Worm (Caenorhabditis elegans): Measurements from ENCODE around the gene rap-2.

The rap-2 gene

DNA sequence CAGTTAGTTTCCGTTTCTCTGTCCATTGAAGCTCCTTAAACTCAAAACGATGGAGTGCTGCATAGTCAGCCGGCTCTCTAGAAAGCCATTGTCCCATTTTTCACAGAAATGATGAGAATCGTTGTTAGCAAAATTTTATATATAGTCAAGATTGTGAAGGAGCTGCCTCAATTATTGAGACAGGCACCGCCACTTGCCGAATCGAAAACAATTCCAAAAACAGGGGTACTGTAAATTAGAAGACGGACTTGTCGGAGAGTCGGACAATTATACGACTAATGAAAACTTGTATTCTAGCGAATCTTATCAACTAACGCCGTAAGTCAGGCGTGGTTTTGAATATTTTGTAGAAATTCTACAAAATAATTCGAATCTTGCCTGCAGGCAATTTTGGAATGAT lies 43.7 kb downstream of the rap-2 start, which contains the start of gene F14H8.2:
Gene F14H8.2, minus strand, starts transcription at position 101 of the 400 bp plus-strand sequence.
- TF ChIP-seq T23F11.4 (GFP tag; optimal IDR thresholded peaks at IDR 0.05) (no peak), hlh-15 (tag; optimal IDR thresholded peaks at IDR 0.05) (no peak), nfya-1 (tag; optimal IDR thresholded peaks at IDR 0.05) (no peak), ceh-22 (tag; optimal IDR thresholded peaks at IDR 0.05) (no peak), pha-4 (tag; optimal IDR thresholded peaks at IDR 0.05) (no peak), eyg-1 (tag; optimal IDR thresholded peaks at IDR 0.05) (no peak), ama-1 (optimal IDR thresholded peaks at IDR 0.05) (no peak), ceh-30 (tag; optimal IDR thresholded peaks at IDR 0.05) (no peak), hlh-13 (GFP tag; optimal IDR thresholded peaks at IDR 0.05) (no peak), sdc-2 (tag; optimal IDR thresholded peaks at IDR 0.05) (no peak), K09A11.1 (tag; optimal IDR thresholded peaks at IDR 0.05; ENCODE audit: insufficient read depth) (no peak), ref-2 (tag; optimal IDR thresholded peaks at IDR 0.05) (no peak), pat-9 (tag; optimal IDR thresholded peaks at IDR 0.05) (no peak)

DNA sequence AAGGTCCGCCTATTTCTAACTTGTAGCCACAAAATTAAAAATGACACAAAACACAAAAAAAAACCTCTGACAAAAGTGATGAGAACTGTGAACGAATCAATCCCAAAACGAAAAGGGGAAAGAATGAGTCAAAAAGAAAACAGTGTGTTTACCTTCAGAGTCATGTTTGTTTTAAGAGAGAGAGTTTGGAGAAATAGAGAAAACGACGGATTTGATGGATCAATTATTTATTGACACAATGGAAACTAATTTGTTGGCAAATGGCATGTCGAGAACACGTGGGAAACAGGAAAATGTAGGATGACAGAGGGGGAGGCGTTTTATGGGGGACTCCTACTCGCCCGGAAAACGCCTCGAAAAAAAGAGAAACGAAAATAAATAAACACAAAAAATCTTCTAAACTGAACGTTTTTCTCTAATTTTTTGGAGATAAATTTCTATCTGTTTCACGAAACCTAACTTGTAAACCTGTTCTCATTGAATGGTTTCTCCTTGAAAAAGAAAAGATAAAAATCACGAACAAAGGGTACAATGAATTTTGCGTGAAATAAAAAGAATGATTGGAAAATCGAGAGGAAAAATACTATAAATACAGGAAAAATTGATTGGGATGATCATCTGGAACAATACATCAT lies 47.0 kb downstream of the rap-2 start:
- TF ChIP-seq nhr-11 (tag; optimal IDR thresholded peaks at IDR 0.05) (no peak), T23F11.4 (GFP tag; optimal IDR thresholded peaks at IDR 0.05) (no peak), mec-3 (tag; optimal IDR thresholded peaks at IDR 0.05; ENCODE audit: borderline replicate concordance) (no peak), ama-1 (optimal IDR thresholded peaks at IDR 0.05) (no peak), ceh-6 (GFP tag; optimal IDR thresholded peaks at IDR 0.05) (no peak), ref-2 (tag; optimal IDR thresholded peaks at IDR 0.05) (no peak), sox-4 (tag; optimal IDR thresholded peaks at IDR 0.05) (no peak), sox-2 (GFP tag; IDR thresholded peaks at IDR 0.05) (no peak), K09A11.1 (tag; optimal IDR thresholded peaks at IDR 0.05; ENCODE audit: insufficient read depth) (no peak), ceh-19 (GFP tag; optimal IDR thresholded peaks at IDR 0.05) (no peak)

DNA sequence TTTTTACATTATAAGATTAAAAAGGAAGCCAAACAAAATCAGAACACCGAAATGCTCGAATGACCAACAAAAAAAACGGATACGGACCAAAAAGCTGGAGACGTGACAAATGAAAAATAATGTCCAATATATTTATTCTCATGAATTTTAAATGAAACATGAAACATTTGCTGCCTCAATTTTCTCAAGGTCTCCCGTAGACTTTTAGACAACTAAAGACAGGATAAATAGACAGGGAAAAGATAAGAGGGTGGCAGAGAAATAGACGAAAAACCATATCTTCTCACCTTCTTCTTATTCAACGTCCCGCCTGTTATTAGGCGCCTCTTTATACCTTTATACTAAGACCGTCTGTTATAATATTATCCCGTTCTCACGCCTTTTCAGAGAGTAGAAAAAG lies 48.1 kb downstream of the rap-2 start:
- no peak for TF ChIP-seq pqm-1 (tag; optimal IDR thresholded peaks at IDR 0.05)
- TF ChIP-seq nfya-1 (tag; optimal IDR thresholded peaks at IDR 0.05), result peak; percentile 13
- no peak for TF ChIP-seq ztf-16 (tag; optimal IDR thresholded peaks at IDR 0.05)

DNA sequence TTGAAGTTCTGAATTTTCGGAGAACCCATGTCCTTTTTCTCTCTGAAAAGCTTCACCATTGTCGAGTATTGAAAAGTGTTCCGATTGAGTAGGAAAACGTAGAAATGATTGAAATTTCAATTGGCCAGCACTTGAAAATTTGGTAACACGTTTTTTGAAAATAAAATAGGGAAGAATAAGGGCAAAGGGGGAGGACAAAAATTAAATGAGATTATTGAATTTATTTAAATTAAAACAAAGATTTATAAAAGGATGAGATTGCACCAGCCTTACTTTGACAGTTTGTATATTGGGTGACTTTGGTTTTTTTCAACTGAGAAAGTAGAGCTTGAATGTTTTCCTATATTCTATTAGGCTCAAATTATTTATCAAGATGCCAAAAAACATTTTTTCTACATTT lies 49.7 kb downstream of the rap-2 start, which contains the start of gene obr-2:
Gene obr-2, minus strand, starts transcription at position 101 of the 400 bp plus-strand sequence.
- TF ChIP-seq odd-2 (tag; optimal IDR thresholded peaks at IDR 0.05) (no peak), C38D4.7 (GFP tag; optimal IDR thresholded peaks at IDR 0.05) (no peak)

DNA sequence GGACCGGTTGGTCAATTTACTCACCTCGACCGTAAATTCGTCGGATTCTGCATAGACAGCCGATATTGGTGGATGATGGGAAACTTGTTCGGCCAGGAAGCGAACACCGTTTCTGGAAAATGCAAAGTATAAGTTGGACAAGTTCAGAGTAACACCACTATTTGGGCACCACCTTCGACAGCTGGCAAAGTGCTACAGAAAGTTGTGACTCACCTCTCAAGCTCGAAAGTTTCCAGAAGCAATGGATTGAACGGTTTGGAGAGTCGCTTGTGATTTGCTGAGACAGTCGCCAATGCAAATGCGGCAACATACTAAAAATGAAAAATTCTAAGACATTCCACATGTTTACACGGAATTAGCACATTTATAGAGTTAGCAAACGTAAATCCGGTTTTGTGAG lies 50.6 kb downstream of the rap-2 start:
- TF ChIP-seq sox-4 (tag; optimal IDR thresholded peaks at IDR 0.05) (no peak), ceh-14 (tag; optimal IDR thresholded peaks at IDR 0.05) (no peak), ceh-19 (GFP tag; optimal IDR thresholded peaks at IDR 0.05) (no peak), F13H6.1 (tag; optimal IDR thresholded peaks at IDR 0.05) (no peak), lin-11 (tag; optimal IDR thresholded peaks at IDR 0.05) (no peak), ceh-24 (tag; optimal IDR thresholded peaks at IDR 0.05) (no peak), dve-1 (tag; optimal IDR thresholded peaks at IDR 0.05) (no peak), sdc-2 (tag; optimal IDR thresholded peaks at IDR 0.05) (no peak), pros-1 (tag; optimal IDR thresholded peaks at IDR 0.05) (no peak), tbx-7 (tag; optimal IDR thresholded peaks at IDR 0.05) (no peak), che-1 (tag; optimal IDR thresholded peaks at IDR 0.05) (no peak), madf-2 (tag; optimal IDR thresholded peaks at IDR 0.05) (no peak), pag-3 (tag; optimal IDR thresholded peaks at IDR 0.05; ENCODE audit: borderline replicate concordance) (no peak), hlh-13 (GFP tag; optimal IDR thresholded peaks at IDR 0.05) (no peak), pha-2 (tag; optimal IDR thresholded peaks at IDR 0.05) (no peak), sox-2 (GFP tag; IDR thresholded peaks at IDR 0.05) (no peak), ets-4 (tag; optimal IDR thresholded peaks at IDR 0.05) (no peak)
